Worm (Caenorhabditis elegans) whole organism, mixed stage, embryonic: ENCODE data around the gene F54D8.10.

Experiments used
- M03D4.4 ChIP-seq: sonication (generic microtip); optimal IDR thresholded peaks from 2 replicates; lab custom pipeline; 2017; ENCODE audit warnings: mild to moderate bottlenecking, missing genetic modification characterization, missing compliant biosample characterization
- bed-3 ChIP-seq: fragments of 200-800 bp; sonication (Bioruptor generic); optimal IDR thresholded peaks from 3 replicates; lab custom pipeline; 2018; ENCODE audit warnings: mild to moderate bottlenecking, missing genetic modification characterization, moderate library complexity, missing compliant biosample characterization
- blmp-1 ChIP-seq: fragments of 150-350 bp; optimal IDR thresholded peaks from 2 replicates; lab custom pipeline; 2014; ENCODE audit warnings: missing biosample characterization, missing genetic modification characterization
- ceh-39 ChIP-seq: fragments of 150-350 bp; optimal IDR thresholded peaks from 2 replicates; lab custom pipeline; 2014; ENCODE audit warnings: missing biosample characterization, missing genetic modification characterization
- ceh-43 ChIP-seq: fragments of 200-800 bp; sonication (Bioruptor generic); optimal IDR thresholded peaks from 2 replicates; lab custom pipeline; 2018; ENCODE audit warnings: mild to moderate bottlenecking, missing genetic modification characterization, moderate library complexity, missing compliant biosample characterization
- ceh-83 ChIP-seq: fragments of 200-800 bp; sonication (Bioruptor generic); optimal IDR thresholded peaks from 2 replicates; lab custom pipeline; 2018; ENCODE audit warnings: mild to moderate bottlenecking, missing genetic modification characterization, missing compliant biosample characterization
- ces-1 ChIP-seq: fragments of 150-350 bp; optimal IDR thresholded peaks from 2 replicates; lab custom pipeline; 2014; ENCODE audit warnings: missing biosample characterization, missing genetic modification reagents, missing genetic modification characterization
- cnd-1 ChIP-seq: fragments of 200-800 bp; sonication (Bioruptor generic); optimal IDR thresholded peaks from 2 replicates; lab custom pipeline; 2018; ENCODE audit warnings: mild to moderate bottlenecking, missing genetic modification characterization, missing compliant biosample characterization
- drap-1 ChIP-seq: fragments of 200-800 bp; sonication (Bioruptor generic); optimal IDR thresholded peaks from 3 replicates; lab custom pipeline; 2018; ENCODE audit warnings: mild to moderate bottlenecking, missing genetic modification characterization, missing compliant biosample characterization
- elt-1 ChIP-seq: sonication (generic microtip); optimal IDR thresholded peaks from 2 replicates; lab custom pipeline; 2017; ENCODE audit warnings: missing genetic modification characterization, mild to moderate bottlenecking, missing compliant biosample characterization, antibody characterized with exemption, moderate library complexity, borderline replicate concordance; ENCODE audit not compliant: insufficient read depth
- elt-3 ChIP-seq: fragments of 150-350 bp; optimal IDR thresholded peaks from 2 replicates; lab custom pipeline; 2014; ENCODE audit warnings: missing biosample characterization, missing genetic modification characterization
- flh-1 ChIP-seq: fragments of 200-800 bp; sonication (Bioruptor generic); optimal IDR thresholded peaks from 2 replicates; lab custom pipeline; 2018; ENCODE audit warnings: mild to moderate bottlenecking, missing genetic modification characterization, moderate library complexity, missing compliant biosample characterization
- ham-2 ChIP-seq: fragments of 200-800 bp; sonication (Bioruptor generic); optimal IDR thresholded peaks from 2 replicates; lab custom pipeline; 2018; ENCODE audit warnings: mild to moderate bottlenecking, missing genetic modification characterization, missing compliant biosample characterization
- hlh-1 ChIP-seq: fragments of 150-350 bp; optimal IDR thresholded peaks from 2 replicates; lab custom pipeline; 2014; ENCODE audit warnings: missing biosample characterization, missing genetic modification reagents, missing genetic modification characterization
- lin-13 ChIP-seq: fragments of 150-350 bp; optimal IDR thresholded peaks from 2 replicates; lab custom pipeline; 2014; ENCODE audit warnings: missing biosample characterization, missing genetic modification characterization
- lin-32 ChIP-seq: fragments of 200-800 bp; sonication (Bioruptor generic); optimal IDR thresholded peaks from 2 replicates; lab custom pipeline; 2018; ENCODE audit warnings: mild to moderate bottlenecking, missing genetic modification characterization, missing compliant biosample characterization
- lsy-2 ChIP-seq: fragments of 150-350 bp; optimal IDR thresholded peaks from 2 replicates; lab custom pipeline; 2014; ENCODE audit warnings: missing biosample characterization, missing genetic modification characterization
- mab-5 ChIP-seq: fragments of 150-350 bp; optimal IDR thresholded peaks from 2 replicates; lab custom pipeline; 2014; ENCODE audit warnings: missing biosample characterization, missing genetic modification characterization
- mep-1 ChIP-seq: fragments of 150-350 bp; optimal IDR thresholded peaks from 2 replicates; lab custom pipeline; 2017; ENCODE audit warnings: missing biosample characterization, missing genetic modification reagents, missing genetic modification characterization, inconsistent platforms
- mls-2 ChIP-seq: sonication (generic microtip); optimal IDR thresholded peaks from 2 replicates; lab custom pipeline; 2016; ENCODE audit warnings: mild to moderate bottlenecking, missing genetic modification characterization, moderate library complexity, missing compliant biosample characterization
- nhr-12 ChIP-seq: fragments of 150-350 bp; optimal IDR thresholded peaks from 2 replicates; lab custom pipeline; 2014; ENCODE audit warnings: missing biosample characterization, missing genetic modification characterization
- nhr-2 ChIP-seq: fragments of 150-350 bp; optimal IDR thresholded peaks from 2 replicates; lab custom pipeline; 2014; ENCODE audit warnings: missing biosample characterization, missing genetic modification characterization
- nhr-237 ChIP-seq: fragments of 150-350 bp; optimal IDR thresholded peaks from 2 replicates; lab custom pipeline; 2014; ENCODE audit warnings: missing biosample characterization, missing genetic modification characterization
- nhr-28 ChIP-seq: fragments of 150-350 bp; optimal IDR thresholded peaks from 2 replicates; lab custom pipeline; 2014; ENCODE audit warnings: missing biosample characterization, missing genetic modification characterization
- nhr-76 ChIP-seq: sonication (generic microtip); optimal IDR thresholded peaks from 2 replicates; lab custom pipeline; 2017; ENCODE audit warnings: missing biosample characterization, missing genetic modification characterization
- pha-4 ChIP-seq: fragments of 150-350 bp; optimal IDR thresholded peaks from 2 replicates; lab custom pipeline; 2018; ENCODE audit warnings: missing biosample characterization, missing genetic modification reagents, missing genetic modification characterization
- sem-2 ChIP-seq: fragments of 200-800 bp; sonication (Bioruptor generic); optimal IDR thresholded peaks from 2 replicates; lab custom pipeline; 2018; ENCODE audit warnings: mild to moderate bottlenecking, missing genetic modification characterization, missing compliant biosample characterization
- snpc-4 ChIP-seq: fragments of 150-350 bp; optimal IDR thresholded peaks from 2 replicates; lab custom pipeline; 2014; ENCODE audit warnings: missing biosample characterization, missing genetic modification characterization
- sptf-1 ChIP-seq: sonication (generic microtip); optimal IDR thresholded peaks from 2 replicates; lab custom pipeline; 2017; ENCODE audit warnings: mild to moderate bottlenecking, missing genetic modification characterization, moderate library complexity, missing compliant biosample characterization
- tbx-8 ChIP-seq: fragments of 200-800 bp; sonication (Bioruptor generic); optimal IDR thresholded peaks from 2 replicates; lab custom pipeline; 2018; ENCODE audit warnings: mild to moderate bottlenecking, missing genetic modification characterization, moderate library complexity, missing compliant biosample characterization
- unc-120 ChIP-seq: sonication (generic microtip); optimal IDR thresholded peaks from 2 replicates; lab custom pipeline; 2017; ENCODE audit warnings: missing genetic modification characterization, missing compliant biosample characterization; ENCODE audit not compliant: poor library complexity, severe bottlenecking
- unc-39 ChIP-seq: fragments of 150-350 bp; optimal IDR thresholded peaks from 2 replicates; lab custom pipeline; 2014; ENCODE audit warnings: missing biosample characterization, missing genetic modification characterization
- unc-62 ChIP-seq: fragments of 150-350 bp; optimal IDR thresholded peaks from 2 replicates; lab custom pipeline; 2014; ENCODE audit warnings: missing biosample characterization, missing genetic modification reagents, missing genetic modification characterization
- zip-8 ChIP-seq: fragments of 150-350 bp; optimal IDR thresholded peaks from 2 replicates; lab custom pipeline; 2014; ENCODE audit warnings: missing biosample characterization, missing genetic modification characterization
- ztf-11 ChIP-seq: fragments of 150-350 bp; optimal IDR thresholded peaks from 2 replicates; lab custom pipeline; 2014; ENCODE audit warnings: missing biosample characterization, missing genetic modification characterization

The F54D8.10 gene

ce11 chrIII:5074398-5074797 lies 20.2 kb upstream of the F54D8.10 start, which contains the start of gene ttbk-6:
Gene ttbk-6, plus strand, starts transcription at chrIII:5074698.
- TF ChIP-seq cnd-1 (tag; lab: Kevin White, UChicago), result no peak
- TF ChIP-seq nhr-76 (tag; lab: Kevin White, UChicago), result no peak
- TF ChIP-seq M03D4.4 (tag; lab: Kevin White, UChicago), result no peak
- no peak for TF ChIP-seq nhr-2 (tag; lab: Kevin White, UChicago)
- no peak for TF ChIP-seq hlh-1
- no peak for TF ChIP-seq nhr-28
- no peak for TF ChIP-seq ceh-83
- TF ChIP-seq lin-32 (GFP tag; lab: Kevin White, UChicago), result no peak
- no peak for TF ChIP-seq mep-1 (tag; lab: Kevin White, UChicago)
- no peak for TF ChIP-seq snpc-4
- TF ChIP-seq sptf-1, result no peak
- TF ChIP-seq ceh-43, result no peak
- no peak for TF ChIP-seq elt-3 (tag; lab: Kevin White, UChicago)
- no peak for TF ChIP-seq blmp-1 (tag; lab: Kevin White, UChicago)

DNA sequence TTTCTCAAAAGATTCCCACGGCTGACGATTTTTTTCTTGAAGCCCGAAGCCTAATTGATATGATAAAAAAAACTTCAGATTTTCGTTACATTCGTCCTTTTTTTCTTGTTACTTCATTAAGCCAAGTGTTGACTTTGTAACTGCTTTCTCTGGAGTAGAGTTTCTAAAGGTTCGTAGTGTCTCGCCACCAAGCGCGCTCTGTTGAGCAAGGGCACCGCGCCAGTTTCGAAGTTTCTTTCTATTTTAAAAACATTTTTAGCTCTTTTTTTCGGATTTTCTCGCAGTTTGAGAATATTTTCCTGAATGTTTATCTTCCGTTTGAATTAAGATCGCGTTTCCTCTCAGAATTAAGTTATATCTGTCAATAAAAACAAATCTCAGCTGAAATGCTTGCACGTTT lies 18.0 kb upstream of the F54D8.10 start:
- TF ChIP-seq tbx-8 (GFP tag; lab: Kevin White, UChicago) (no peak), ceh-43 (no peak), mep-1 (tag; lab: Kevin White, UChicago) (no peak)
- TF ChIP-seq, all 35 proteins: peak for 0

DNA sequence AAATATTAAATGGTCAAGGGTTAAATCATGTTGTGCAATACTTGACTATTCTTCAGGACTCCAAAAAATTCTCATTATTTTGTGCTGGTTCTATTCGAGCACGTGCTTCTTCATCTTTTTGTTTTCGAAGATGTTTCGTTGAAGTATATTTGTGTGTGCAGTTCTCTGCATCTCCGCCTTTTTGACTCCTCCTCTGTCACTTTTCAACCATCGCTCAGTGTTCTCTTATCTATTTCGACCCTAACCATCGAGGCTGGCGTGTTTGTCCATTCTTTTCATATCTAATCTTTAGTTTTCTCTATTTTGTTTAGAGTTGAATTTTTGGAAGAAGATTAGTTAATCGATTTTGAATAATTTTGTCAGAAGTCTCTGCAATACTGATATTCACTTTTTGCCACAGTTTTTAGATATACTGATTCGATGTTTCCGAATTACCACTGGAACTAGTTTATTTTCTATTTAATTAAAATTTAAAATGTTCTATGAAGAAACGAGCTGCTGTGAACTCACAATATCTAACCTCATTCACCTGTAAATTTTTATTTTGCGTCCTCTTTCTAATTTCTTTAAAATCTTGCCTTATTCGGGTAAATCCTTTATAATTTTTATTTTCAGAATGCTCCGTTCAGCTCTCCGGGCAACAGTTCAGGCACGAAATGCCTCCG lies 17.3 kb upstream of the F54D8.10 start, which contains the start of gene alh-1:
Gene alh-1, plus strand, starts transcription at position 615 of the 665 bp plus-strand sequence.
- no peak for TF ChIP-seq nhr-76 (tag; lab: Kevin White, UChicago)
- no peak for TF ChIP-seq mab-5 (tag; lab: Kevin White, UChicago)
- no peak for TF ChIP-seq hlh-1
- no peak for TF ChIP-seq unc-120 (tag; lab: Kevin White, UChicago)
- TF ChIP-seq lin-13 (tag; lab: Kevin White, UChicago), result no peak
- no peak for TF ChIP-seq mls-2 (tag; lab: Kevin White, UChicago)
- no peak for TF ChIP-seq snpc-4
- TF ChIP-seq nhr-12 (tag; lab: Kevin White, UChicago), result no peak

- no peak for TF ChIP-seq bed-3 (GFP tag; lab: Kevin White, UChicago)
- no peak for TF ChIP-seq unc-39 (tag; lab: Kevin White, UChicago)
- no peak for TF ChIP-seq drap-1 (GFP tag; lab: Kevin White, UChicago)
- no peak for TF ChIP-seq nhr-2 (tag; lab: Kevin White, UChicago)
- TF ChIP-seq, all 35 proteins: peak for 0
Observed at ce11 chrIII:5078062-5078461, 16.5 kb upstream of the F54D8.10 start.

ce11 chrIII:5080700-5081572 lies 13.7 kb upstream of the F54D8.10 start:
- TF ChIP-seq pha-4 (tag; lab: Kevin White, UChicago) (peak; percentile 29), ham-2 (GFP tag; lab: Kevin White, UChicago) (peak; percentile 56), elt-3 (tag; lab: Kevin White, UChicago) (no peak), elt-1 (peak; percentile 23), zip-8 (no peak), hlh-1 (peak; percentile 46), nhr-28 (no peak), flh-1 (GFP tag; lab: Kevin White, UChicago) (no peak), unc-62 (peak; percentile 4), blmp-1 (tag; lab: Kevin White, UChicago) (no peak), mab-5 (tag; lab: Kevin White, UChicago) (no peak), unc-39 (tag; lab: Kevin White, UChicago) (no peak), sptf-1 (peak; percentile 78), lin-32 (GFP tag; lab: Kevin White, UChicago) (peak; percentile 61), ceh-43 (peak; percentile 53), nhr-12 (tag; lab: Kevin White, UChicago) (no peak), lin-13 (tag; lab: Kevin White, UChicago) (peak; percentile 60), mls-2 (tag; lab: Kevin White, UChicago) (peak; percentile 77), ces-1 (GFP tag; lab: Kevin White, UChicago) (peak; percentile 58), ztf-11 (tag; lab: Kevin White, UChicago) (peak; percentile 48), lsy-2 (tag; lab: Kevin White, UChicago) (no peak), tbx-8 (GFP tag; lab: Kevin White, UChicago) (peak; percentile 59), mep-1 (tag; lab: Kevin White, UChicago) (peak; percentile 71), snpc-4 (no peak), bed-3 (GFP tag; lab: Kevin White, UChicago) (peak; percentile 60), drap-1 (GFP tag; lab: Kevin White, UChicago) (peak; percentile 80), ceh-83 (peak; percentile 63), nhr-2 (tag; lab: Kevin White, UChicago) (no peak), cnd-1 (tag; lab: Kevin White, UChicago) (peak; percentile 82), ceh-39 (tag; lab: Kevin White, UChicago) (peak; percentile 21), M03D4.4 (tag; lab: Kevin White, UChicago) (peak; percentile 79), nhr-237 (tag; lab: Kevin White, UChicago) (peak; percentile 1), sem-2 (GFP tag; lab: Kevin White, UChicago) (peak; percentile 66), unc-120 (tag; lab: Kevin White, UChicago) (peak; percentile 61), nhr-76 (tag; lab: Kevin White, UChicago) (no peak)
